Worm (Caenorhabditis elegans) whole organism, L3 larva: Measurements from ENCODE around the gene ZC449.1.

Experiments
- R02D3.7 ChIP-seq: fragments of 150-350 bp; optimal IDR thresholded peaks from 2 replicates; lab custom pipeline; 2014; ENCODE audit warnings: missing biosample characterization, missing genetic modification characterization
- ZK546.5 ChIP-seq: sonication (generic microtip); optimal IDR thresholded peaks from 2 replicates; lab custom pipeline; 2017; ENCODE audit warnings: missing biosample characterization, missing genetic modification characterization
- aly-2 ChIP-seq: fragments of 150-350 bp; optimal IDR thresholded peaks from 2 replicates; lab custom pipeline; 2014; ENCODE audit warnings: missing biosample characterization, missing genetic modification characterization
- ama-1 ChIP-seq: fragments of 150-350 bp; optimal IDR thresholded peaks from 2 replicates; lab custom pipeline; 2018
- ceh-16 ChIP-seq: sonication (generic microtip); optimal IDR thresholded peaks from 2 replicates; lab custom pipeline; 2017; ENCODE audit warnings: missing biosample characterization, missing genetic modification characterization
- ceh-28 ChIP-seq: fragments of 150-350 bp; optimal IDR thresholded peaks from 2 replicates; lab custom pipeline; 2014; ENCODE audit warnings: missing biosample characterization, missing genetic modification reagents, missing genetic modification characterization
- ceh-82 ChIP-seq: fragments of 150-350 bp; optimal IDR thresholded peaks from 2 replicates; lab custom pipeline; 2014; ENCODE audit warnings: missing biosample characterization, missing genetic modification characterization
- ceh-9 ChIP-seq: sonication (generic microtip); optimal IDR thresholded peaks from 2 replicates; lab custom pipeline; 2018; ENCODE audit warnings: missing biosample characterization, missing genetic modification characterization
- daf-12 ChIP-seq: fragments of 150-350 bp; optimal IDR thresholded peaks from 2 replicates; lab custom pipeline; 2014; ENCODE audit warnings: missing biosample characterization, missing genetic modification reagents, missing genetic modification characterization
- egl-27 ChIP-seq: sonication (generic microtip); optimal IDR thresholded peaks from 4 replicates; lab custom pipeline; 2017; ENCODE audit warnings: missing biosample characterization, missing genetic modification reagents, missing genetic modification characterization
- elt-2 ChIP-seq: sonication (generic microtip); optimal IDR thresholded peaks from 2 replicates; lab custom pipeline; 2016; ENCODE audit warnings: missing genetic modification reagents, mild to moderate bottlenecking, missing genetic modification characterization, missing compliant biosample characterization
- elt-3 ChIP-seq, 3 experiments: fragments of 150-350 bp in 1 of 3; sonication (generic microtip) in 2 of 3; optimal IDR thresholded peaks; 2 replicates in 2 of 3; 4 replicates in 1 of 3; lab custom pipeline; 2014 to 2017; ENCODE audit warnings: missing biosample characterization in 3 of 3, missing genetic modification characterization in 3 of 3
- eor-1 ChIP-seq, 2 experiments: fragments of 150-350 bp; optimal IDR thresholded peaks; 2 replicates each; lab custom pipeline; 2014 to 2018; ENCODE audit warnings: missing biosample characterization in 2 of 2, missing genetic modification characterization in 2 of 2
- fkh-10 ChIP-seq: sonication (generic microtip); optimal IDR thresholded peaks from 2 replicates; lab custom pipeline; 2017; ENCODE audit warnings: missing biosample characterization, missing genetic modification reagents, missing genetic modification characterization
- fkh-2 ChIP-seq: fragments of 150-350 bp; optimal IDR thresholded peaks from 2 replicates; lab custom pipeline; 2014; ENCODE audit warnings: missing biosample characterization, missing genetic modification reagents, missing genetic modification characterization
- fos-1 ChIP-seq: fragments of 150-350 bp; optimal IDR thresholded peaks from 2 replicates; lab custom pipeline; 2014; ENCODE audit warnings: missing biosample characterization, missing genetic modification characterization
- hmg-11 ChIP-seq: sonication (generic microtip); optimal IDR thresholded peaks from 2 replicates; lab custom pipeline; 2016; ENCODE audit warnings: missing genetic modification characterization, missing compliant biosample characterization
- lin-15B ChIP-seq: fragments of 150-350 bp; optimal IDR thresholded peaks from 2 replicates; lab custom pipeline; 2014; ENCODE audit warnings: missing biosample characterization, missing genetic modification characterization
- lin-39 ChIP-seq: fragments of 150-350 bp; optimal IDR thresholded peaks from 2 replicates; lab custom pipeline; 2018; ENCODE audit warnings: missing biosample characterization, missing genetic modification reagents, missing genetic modification characterization
- lsy-12 ChIP-seq: sonication (generic microtip); optimal IDR thresholded peaks from 2 replicates; lab custom pipeline; 2016; ENCODE audit warnings: mild to moderate bottlenecking, missing genetic modification characterization, missing compliant biosample characterization
- mdl-1 ChIP-seq: fragments of 150-350 bp; optimal IDR thresholded peaks from 2 replicates; lab custom pipeline; 2014; ENCODE audit warnings: missing biosample characterization, missing genetic modification characterization
- nfya-1 ChIP-seq: sonication (generic microtip); optimal IDR thresholded peaks from 2 replicates; lab custom pipeline; 2017; ENCODE audit warnings: missing genetic modification characterization, mild to moderate bottlenecking, missing compliant biosample characterization, antibody characterized with exemption, moderate library complexity; ENCODE audit not compliant: insufficient read depth
- nhr-12 ChIP-seq: fragments of 150-350 bp; optimal IDR thresholded peaks from 2 replicates; lab custom pipeline; 2014; ENCODE audit warnings: missing biosample characterization, missing genetic modification characterization
- nhr-23 ChIP-seq: fragments of 150-350 bp; optimal IDR thresholded peaks from 2 replicates; lab custom pipeline; 2014; ENCODE audit warnings: missing biosample characterization, missing genetic modification reagents, missing genetic modification characterization
- nhr-25 ChIP-seq: sonication (generic microtip); optimal IDR thresholded peaks from 2 replicates; lab custom pipeline; 2017; ENCODE audit warnings: missing biosample characterization, missing genetic modification characterization
- nhr-28 ChIP-seq: fragments of 150-350 bp; optimal IDR thresholded peaks from 2 replicates; lab custom pipeline; 2014; ENCODE audit warnings: missing biosample characterization, missing genetic modification characterization
- nhr-76 ChIP-seq: fragments of 150-350 bp; sonication (generic microtip); optimal IDR thresholded peaks from 5 replicates; lab custom pipeline; 2014; ENCODE audit warnings: missing biosample characterization, missing genetic modification characterization
- pha-4 ChIP-seq: fragments of 150-350 bp; optimal IDR thresholded peaks from 2 replicates; lab custom pipeline; 2014; ENCODE audit warnings: missing biosample characterization, missing genetic modification reagents, missing genetic modification characterization
- sea-2 ChIP-seq: fragments of 150-350 bp; sonication (generic microtip); optimal IDR thresholded peaks from 4 replicates; lab custom pipeline; 2014; ENCODE audit warnings: missing biosample characterization, missing genetic modification reagents, missing genetic modification characterization
- snpc-4 ChIP-seq: fragments of 150-350 bp; optimal IDR thresholded peaks from 2 replicates; lab custom pipeline; 2014; ENCODE audit warnings: missing biosample characterization, missing genetic modification characterization
- tbx-2 ChIP-seq: sonication (generic microtip); optimal IDR thresholded peaks from 2 replicates; lab custom pipeline; 2016; ENCODE audit warnings: mild to moderate bottlenecking, missing genetic modification characterization, missing compliant biosample characterization
- unc-39 ChIP-seq: sonication (generic microtip); optimal IDR thresholded peaks from 4 replicates; lab custom pipeline; 2017; ENCODE audit warnings: missing biosample characterization, missing genetic modification characterization
- unc-62 ChIP-seq: fragments of 150-350 bp; sonication (generic microtip); optimal IDR thresholded peaks from 4 replicates; lab custom pipeline; 2014; ENCODE audit warnings: missing biosample characterization, missing genetic modification reagents, missing genetic modification characterization

ZC449.1 gene

ce11 chrX:5024300-5024699 is at the start of gene ZC449.1:
ZC449.1 (plus strand) TSS chrX:5024420.
- TF ChIP-seq elt-2 (tag; lab: Kevin White, UChicago) = no peak
- TF ChIP-seq nhr-25 (tag; lab: Kevin White, UChicago) = no peak
- TF ChIP-seq nhr-12 (tag; lab: Kevin White, UChicago) = no peak
- no peak for TF ChIP-seq elt-3 (tag; optimal IDR thresholded peaks at IDR 0.05; lab: Kevin White, UChicago)
- TF ChIP-seq ZK546.5 (tag; lab: Kevin White, UChicago) = no peak
- no peak for TF ChIP-seq ceh-16
- no peak for TF ChIP-seq nhr-28 (tag; lab: Kevin White, UChicago)
- TF ChIP-seq fkh-2 (tag; lab: Kevin White, UChicago) = no peak
- TF ChIP-seq snpc-4 = no peak
- no peak for TF ChIP-seq eor-1 (tag; optimal IDR thresholded peaks at IDR 0.05; lab: Kevin White, UChicago)
- TF ChIP-seq fos-1 (tag; lab: Kevin White, UChicago) = no peak
- TF ChIP-seq lin-15B (tag; lab: Kevin White, UChicago) = no peak

ce11 chrX:4974486-4974885 is 49.7 kb upstream of the ZC449.1 start:
- TF ChIP-seq snpc-4 (no peak), nhr-25 (tag; lab: Kevin White, UChicago) (no peak), ceh-9 (tag; lab: Kevin White, UChicago) (no peak), pha-4 (tag; lab: Kevin White, UChicago) (no peak), tbx-2 (tag; lab: Kevin White, UChicago) (no peak), elt-3 (tag; optimal IDR thresholded peaks at IDR 0.05; lab: Kevin White, UChicago) (no peak), hmg-11 (tag; lab: Kevin White, UChicago) (no peak), fkh-2 (tag; lab: Kevin White, UChicago) (no peak), aly-2 (no peak), ama-1 (no peak), nhr-23 (no peak), lsy-12 (tag; lab: Kevin White, UChicago) (no peak), ceh-82 (tag; lab: Kevin White, UChicago) (no peak), nhr-76 (no peak), ceh-28 (no peak), ceh-16 (no peak)

- TF ChIP-seq lsy-12 (tag; lab: Kevin White, UChicago) (no peak), nhr-28 (tag; lab: Kevin White, UChicago) (no peak), elt-2 (tag; lab: Kevin White, UChicago) (no peak), aly-2 (no peak), ceh-9 (tag; lab: Kevin White, UChicago) (no peak), hmg-11 (tag; lab: Kevin White, UChicago) (no peak), nfya-1 (tag; lab: Kevin White, UChicago) (no peak), ceh-28 (no peak), fkh-10 (GFP tag; lab: Kevin White, UChicago) (no peak), sea-2 (GFP tag; lab: Kevin White, UChicago) (no peak), fos-1 (tag; lab: Kevin White, UChicago) (no peak), unc-62 (GFP tag; lab: Kevin White, UChicago) (no peak), egl-27 (tag; lab: Kevin White, UChicago) (no peak), R02D3.7 (no peak), unc-39 (tag; lab: Kevin White, UChicago) (no peak), nhr-76 (no peak), nhr-25 (tag; lab: Kevin White, UChicago) (no peak)
- TF ChIP-seq, all 47 proteins: peak for 0
These were observed 47.7 kb upstream of the ZC449.1 start, which contains the start of gene lfi-1 for ce11 chrX:4976530-4976929. lfi-1 (plus strand) TSS chrX:4976830.

- TF ChIP-seq mdl-1 (tag; lab: Kevin White, UChicago) (no peak), eor-1 (tag; optimal IDR thresholded peaks at IDR 0.05; lab: Kevin White, UChicago) (no peak), unc-62 (GFP tag; lab: Kevin White, UChicago) (no peak), lin-39 (tag; lab: Kevin White, UChicago) (no peak)
These were observed 46.1 kb upstream of the ZC449.1 start for ce11 chrX:4978103-4978502.

ce11 chrX:4979060-4979459 is 45.2 kb upstream of the ZC449.1 start:
- TF ChIP-seq elt-2 (tag; lab: Kevin White, UChicago) = peak; percentile 35
- no peak for TF ChIP-seq daf-12
- TF ChIP-seq, all 47 proteins: peak for 1
